Worm (Caenorhabditis elegans) whole organism, mixed stage, embryonic: ENCODE data around the gene lgc-4.

ENCODE experiments used
- pha-4 ChIP-seq: fragments of 150-350 bp; optimal IDR thresholded peaks from 2 replicates; lab custom pipeline; 2018; ENCODE audit warnings: missing biosample characterization, missing genetic modification reagents, missing genetic modification characterization
- snpc-4 ChIP-seq: fragments of 150-350 bp; optimal IDR thresholded peaks from 2 replicates; lab custom pipeline; 2014; ENCODE audit warnings: missing biosample characterization, missing genetic modification characterization

ce11 chrX:9230322-9230721 is 11.7 kb downstream of the lgc-4 start:
- TF ChIP-seq snpc-4 (tag; lab: Kevin White, UChicago) (no peak), pha-4 (tag; lab: Kevin White, UChicago) (no peak)
